Fruit fly (Drosophila melanogaster): ENCODE data around the gene Eig71Ei.

Eig71Ei gene

DNA sequence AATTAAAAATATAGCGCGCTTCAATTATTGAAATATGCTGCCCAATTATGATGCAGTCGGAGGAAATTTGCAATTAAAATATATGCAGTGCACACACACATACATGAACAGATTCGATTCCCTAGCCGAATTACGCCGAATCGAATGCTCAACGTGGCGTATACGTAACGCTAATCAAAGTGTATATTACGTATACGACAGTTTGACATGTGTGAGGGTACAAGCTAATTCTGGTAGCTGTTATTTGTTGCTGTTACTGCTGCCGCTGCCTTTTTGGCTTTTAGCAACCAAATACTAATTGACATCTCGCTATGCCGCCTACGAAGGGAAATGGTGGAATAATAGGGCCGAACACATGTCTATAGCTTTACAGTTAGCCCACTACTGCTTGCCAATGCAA, 32.2 kb upstream of the Eig71Ei start:
- TF ChIP-seq Myc (optimal IDR thresholded peaks at IDR 0.05) = no peak
- TF ChIP-seq foxo (GFP tag; optimal IDR thresholded peaks at IDR 0.05) = no peak
- TF ChIP-seq rgr (GFP tag; optimal IDR thresholded peaks at IDR 0.05) = no peak
- no peak for TF ChIP-seq dsf (GFP tag; optimal IDR thresholded peaks at IDR 0.05; ENCODE audit: borderline replicate concordance)
- no peak for TF ChIP-seq jim (GFP tag; optimal IDR thresholded peaks at IDR 0.05)
- TF ChIP-seq Abd-B (GFP tag; optimal IDR thresholded peaks at IDR 0.05) = no peak
- no peak for TF ChIP-seq CrebA (GFP tag; optimal IDR thresholded peaks at IDR 0.05; ENCODE audit: borderline replicate concordance)
- no peak for TF ChIP-seq Rel (GFP tag; optimal IDR thresholded peaks at IDR 0.05)
- no peak for TF ChIP-seq Rel (tag; optimal IDR thresholded peaks at IDR 0.05)
- no peak for TF ChIP-seq brk (GFP tag; optimal IDR thresholded peaks at IDR 0.05)
- TF ChIP-seq br (GFP tag; optimal IDR thresholded peaks at IDR 0.05) = no peak
- TF ChIP-seq h (GFP tag; optimal IDR thresholded peaks at IDR 0.05) = no peak
- no peak for TF ChIP-seq CG32264 (GFP tag; optimal IDR thresholded peaks at IDR 0.05)
- TF ChIP-seq tai (GFP tag; optimal IDR thresholded peaks at IDR 0.05) = no peak
- no peak for TF ChIP-seq Hnf4 (GFP tag; optimal IDR thresholded peaks at IDR 0.05)
- no peak for TF ChIP-seq fru (GFP tag; optimal IDR thresholded peaks at IDR 0.05)
- no peak for TF ChIP-seq Sp1 (GFP tag; optimal IDR thresholded peaks at IDR 0.05)
- no peak for TF ChIP-seq Dfd (GFP tag; optimal IDR thresholded peaks at IDR 0.05)
- no peak for TF ChIP-seq sv (GFP tag; optimal IDR thresholded peaks at IDR 0.05)

DNA sequence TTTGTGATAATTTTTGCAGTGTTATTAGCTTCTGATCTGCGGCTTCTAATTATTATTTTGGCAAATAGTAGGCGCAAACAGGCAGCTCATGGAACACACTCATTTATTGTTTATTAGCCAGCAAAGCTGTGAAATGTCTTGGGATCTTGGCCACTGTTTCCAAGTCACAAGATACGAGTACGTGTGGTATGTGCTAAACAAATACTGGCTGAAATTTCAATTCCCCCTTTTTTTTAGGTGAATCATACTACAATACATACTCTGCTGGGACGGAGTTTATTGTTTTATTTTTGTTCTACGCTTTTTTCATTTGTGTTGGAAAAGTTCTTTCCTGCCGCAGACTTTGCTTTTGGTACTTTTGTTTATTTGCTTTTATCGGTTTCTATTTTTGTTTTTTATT, 28.4 kb upstream of the Eig71Ei start:
- no peak for TF ChIP-seq Rel (GFP tag; optimal IDR thresholded peaks at IDR 0.05)
- peak; percentile 33 for TF ChIP-seq Rel (tag; optimal IDR thresholded peaks at IDR 0.05)
- no peak for TF ChIP-seq CG9705 (GFP tag; optimal IDR thresholded peaks at IDR 0.05)

DNA sequence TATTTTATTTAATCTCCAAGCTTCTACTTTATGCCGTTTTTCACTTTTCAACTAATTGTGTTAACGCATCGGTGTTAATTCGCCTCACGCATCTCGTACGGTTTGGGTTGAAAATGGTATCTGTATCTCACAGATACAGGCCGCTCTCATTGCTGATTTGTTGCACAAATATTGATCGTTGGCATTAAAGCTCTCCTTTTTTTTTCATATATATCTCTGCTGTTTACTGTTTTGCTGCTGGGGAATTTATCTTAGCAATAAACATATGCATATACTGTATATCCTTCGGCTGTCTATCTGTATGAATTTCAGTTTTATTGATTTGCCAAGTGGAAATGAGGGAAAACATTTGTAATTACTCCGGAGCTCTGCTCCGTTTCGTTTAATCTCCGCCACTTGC, 26.9 kb upstream of the Eig71Ei start:
- TF ChIP-seq N (GFP tag; optimal IDR thresholded peaks at IDR 0.05) (no peak), sv (GFP tag; optimal IDR thresholded peaks at IDR 0.05) (no peak), Dif (GFP tag; optimal IDR thresholded peaks at IDR 0.05; ENCODE audit: partially characterized antibody) (no peak), rgr (GFP tag; optimal IDR thresholded peaks at IDR 0.05) (peak; percentile 14), Sp1 (GFP tag; optimal IDR thresholded peaks at IDR 0.05) (peak; percentile 13), CG9705 (GFP tag; optimal IDR thresholded peaks at IDR 0.05) (no peak), br (GFP tag; optimal IDR thresholded peaks at IDR 0.05) (peak; percentile 32)

DNA sequence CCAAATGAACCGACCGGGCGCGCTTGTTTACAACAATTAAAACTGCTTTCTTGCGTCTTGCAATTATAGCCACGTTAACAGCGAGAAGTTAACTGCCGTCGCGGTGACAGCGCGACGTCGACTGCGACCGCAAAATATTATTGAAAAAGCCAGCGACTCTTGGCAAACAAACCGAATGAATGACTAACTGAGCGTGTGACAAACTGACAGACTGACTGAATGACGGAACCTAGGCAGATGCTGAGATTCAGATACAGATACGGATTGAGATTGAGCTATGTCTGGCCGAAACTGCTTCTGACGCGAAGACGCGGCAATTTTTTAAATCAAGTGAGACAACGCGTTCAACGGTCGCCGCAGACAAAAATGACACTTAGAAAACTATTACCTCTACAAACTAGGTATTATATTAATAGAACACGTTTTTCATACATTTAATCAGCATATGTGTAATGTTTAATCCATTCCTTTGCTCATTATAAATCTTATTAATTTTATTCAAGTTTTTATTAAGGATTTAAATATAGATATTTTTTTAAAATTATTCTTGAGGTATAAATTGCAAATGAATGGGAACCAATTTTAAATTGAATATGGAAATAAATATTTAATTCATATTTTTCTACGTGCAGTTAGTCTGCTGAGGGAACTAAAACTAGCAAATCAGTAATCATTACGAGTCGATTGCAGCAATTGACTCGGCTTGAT, 25.0 kb upstream of the Eig71Ei start:
- TF ChIP-seq Sp1 (GFP tag; optimal IDR thresholded peaks at IDR 0.05) = no peak
- TF ChIP-seq Dfd (GFP tag; optimal IDR thresholded peaks at IDR 0.05) = no peak
- no peak for TF ChIP-seq fru (GFP tag; optimal IDR thresholded peaks at IDR 0.05)
- no peak for TF ChIP-seq Myc (optimal IDR thresholded peaks at IDR 0.05)
- no peak for TF ChIP-seq Hr83 (GFP tag; optimal IDR thresholded peaks at IDR 0.05; ENCODE audit: poor library complexity, severe bottlenecking)
- TF ChIP-seq CG9705 (GFP tag; optimal IDR thresholded peaks at IDR 0.05) = no peak
- no peak for TF ChIP-seq br (GFP tag; optimal IDR thresholded peaks at IDR 0.05)
- no peak for TF ChIP-seq Dif (GFP tag; optimal IDR thresholded peaks at IDR 0.05; ENCODE audit: partially characterized antibody)
- no peak for TF ChIP-seq psq (GFP tag; optimal IDR thresholded peaks at IDR 0.05)
- TF ChIP-seq sv (GFP tag; optimal IDR thresholded peaks at IDR 0.05) = no peak
- TF ChIP-seq usp (GFP tag; optimal IDR thresholded peaks at IDR 0.05) = no peak
- TF ChIP-seq woc (GFP tag; optimal IDR thresholded peaks at IDR 0.05) = no peak
- TF ChIP-seq dsf (GFP tag; optimal IDR thresholded peaks at IDR 0.05; ENCODE audit: borderline replicate concordance) = no peak

DNA sequence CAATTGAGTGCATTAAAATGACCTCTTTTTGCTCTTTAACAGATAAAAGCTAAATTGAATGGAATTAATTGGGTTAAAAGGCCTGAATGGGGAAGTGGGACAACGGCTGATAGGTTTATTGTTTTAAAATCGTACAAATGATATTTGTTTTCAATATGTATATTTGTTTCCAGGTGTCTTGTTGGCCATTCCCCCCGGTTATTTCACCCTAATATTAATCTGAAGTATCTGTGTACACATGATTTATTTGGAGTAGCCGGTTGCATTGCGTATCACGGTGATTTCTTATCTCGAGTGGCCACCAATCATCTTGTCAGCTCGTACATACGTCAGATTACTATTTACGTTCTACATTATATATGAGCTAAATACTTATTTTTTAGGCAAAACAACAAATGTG, 23.1 kb upstream of the Eig71Ei start:
- no peak for TF ChIP-seq Vsx2 (GFP tag; optimal IDR thresholded peaks at IDR 0.05; ENCODE audit: partially characterized antibody)
- TF ChIP-seq dsf (GFP tag; optimal IDR thresholded peaks at IDR 0.05; ENCODE audit: borderline replicate concordance) = no peak
- no peak for TF ChIP-seq Hr78 (GFP tag; optimal IDR thresholded peaks at IDR 0.05)
- TF ChIP-seq woc (GFP tag; optimal IDR thresholded peaks at IDR 0.05) = no peak
- TF ChIP-seq fru (GFP tag; optimal IDR thresholded peaks at IDR 0.05) = no peak
- TF ChIP-seq h (GFP tag; optimal IDR thresholded peaks at IDR 0.05) = peak; percentile 26

DNA sequence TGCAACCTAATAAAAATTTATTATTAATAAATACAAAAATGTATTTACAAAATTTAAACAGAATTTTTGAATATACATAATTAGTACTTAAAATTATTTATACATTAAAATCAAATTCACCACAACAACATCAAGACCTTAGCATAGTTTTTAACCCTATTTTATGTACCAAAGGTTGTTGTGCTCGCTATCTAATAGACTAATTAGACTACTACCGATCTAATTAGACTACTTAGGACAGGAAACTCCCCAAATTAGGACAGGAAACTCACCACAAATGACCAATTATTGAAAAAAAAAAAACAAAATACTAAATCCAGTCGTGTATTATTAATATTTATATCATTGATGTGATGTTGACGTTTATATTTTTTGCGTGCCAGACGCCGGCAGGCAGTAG, 22.5 kb upstream of the Eig71Ei start:
- TF ChIP-seq Jra (GFP tag; optimal IDR thresholded peaks at IDR 0.05) (no peak), pan (optimal IDR thresholded peaks at IDR 0.05) (no peak), dl (GFP tag; optimal IDR thresholded peaks at IDR 0.05; ENCODE audit: insufficient read depth in 1 of 2, partially characterized antibody in 2 of 2) (no peak)

Measured in whole organism, wandering third instar larva.